Worm (Caenorhabditis elegans) whole organism, midembryonic: ENCODE results near the gene K02D10.8.

Experiments used
- T22C8.4 ChIP-seq: fragments of 200-800 bp; sonication (Bioruptor generic); IDR thresholded peaks from 2 replicates; pipeline ENCODE4 v1.3.6; 2022; ENCODE audit warnings: missing genetic modification characterization, missing compliant biosample characterization
- cog-1 ChIP-seq: sonication (generic microtip); optimal IDR thresholded peaks from 2 replicates; lab custom pipeline; 2016; ENCODE audit warnings: missing genetic modification characterization, missing compliant biosample characterization
- flt-1 ChIP-seq: fragments of 200-800 bp; sonication (Bioruptor generic); IDR thresholded peaks from 2 replicates; pipeline ENCODE4 v1.3.6; 2022; ENCODE audit warnings: missing genetic modification characterization, missing compliant biosample characterization
- klf-2 ChIP-seq: fragments of 200-800 bp; sonication (Bioruptor generic); conservative IDR thresholded peaks from 2 replicates; pipeline ENCODE4 v1.3.6; 2022; ENCODE audit warnings: missing genetic modification reagents, missing genetic modification characterization, missing compliant biosample characterization
- ref-1 ChIP-seq: fragments of 200-800 bp; sonication (Bioruptor generic); conservative IDR thresholded peaks from 2 replicates; pipeline ENCODE4 v1.3.6; 2022; ENCODE audit warnings: missing genetic modification reagents, missing genetic modification characterization, missing compliant biosample characterization
- tab-1 ChIP-seq: fragments of 200-800 bp; sonication (Bioruptor generic); IDR thresholded peaks from 2 replicates; pipeline ENCODE4 v1.3.6; 2022; ENCODE audit warnings: missing genetic modification characterization, missing compliant biosample characterization
- ztf-23 ChIP-seq: fragments of 200-800 bp; sonication (Bioruptor generic); IDR thresholded peaks from 2 replicates; pipeline ENCODE4 v1.3.6; 2022; ENCODE audit warnings: missing genetic modification reagents, missing genetic modification characterization, missing compliant biosample characterization

ce11 chrIII:8739786-8740185, 46.4 kb upstream of the K02D10.8 start:
- TF ChIP-seq flt-1 (GFP tag; lab: Robert Waterston, UW) (no peak), ref-1 (no peak), ztf-23 (GFP tag; lab: Robert Waterston, UW) (no peak), klf-2 (GFP tag; lab: Robert Waterston, UW) (no peak), cog-1 (no peak), T22C8.4 (GFP tag; lab: Robert Waterston, UW) (no peak), tab-1 (GFP tag; lab: Robert Waterston, UW) (no peak)
